Worm (Caenorhabditis elegans) whole organism, L2 larva: ENCODE measurements around the gene srw-26.

Source experiments
- aly-2 ChIP-seq: fragments of 150-350 bp; optimal IDR thresholded peaks from 2 replicates; lab custom pipeline; 2014; ENCODE audit warnings: missing biosample characterization, missing genetic modification characterization
- egl-27 ChIP-seq: sonication (generic microtip); optimal IDR thresholded peaks from 3 replicates; lab custom pipeline; 2017; ENCODE audit warnings: missing biosample characterization, missing genetic modification reagents, missing genetic modification characterization
- gmeb-1 ChIP-seq: fragments of 150-350 bp; optimal IDR thresholded peaks from 2 replicates; lab custom pipeline; 2014; ENCODE audit warnings: missing biosample characterization, missing genetic modification characterization
- lin-13 ChIP-seq: fragments of 150-350 bp; optimal IDR thresholded peaks from 2 replicates; lab custom pipeline; 2014; ENCODE audit warnings: missing biosample characterization, missing genetic modification reagents, missing genetic modification characterization
- mdl-1 ChIP-seq, 2 experiments: fragments of 150-350 bp in 1 of 2; sonication (generic microtip) in 1 of 2; optimal IDR thresholded peaks; 2 replicates each; lab custom pipeline; 2017; ENCODE audit warnings: missing biosample characterization in 2 of 2, missing genetic modification characterization in 2 of 2
- nhr-129 ChIP-seq: fragments of 150-350 bp; optimal IDR thresholded peaks from 2 replicates; lab custom pipeline; 2014; ENCODE audit warnings: missing biosample characterization, missing genetic modification characterization
- nhr-23 ChIP-seq: fragments of 150-350 bp; optimal IDR thresholded peaks from 2 replicates; lab custom pipeline; 2014; ENCODE audit warnings: missing biosample characterization, missing genetic modification reagents, missing genetic modification characterization
- nhr-25 ChIP-seq: fragments of 150-350 bp; sonication (generic microtip); optimal IDR thresholded peaks from 3 replicates; lab custom pipeline; 2014; ENCODE audit warnings: missing biosample characterization, missing genetic modification characterization
- nhr-6 ChIP-seq: fragments of 150-350 bp; optimal IDR thresholded peaks from 2 replicates; lab custom pipeline; 2014; ENCODE audit warnings: missing biosample characterization, missing genetic modification characterization
- nhr-77 ChIP-seq: fragments of 150-350 bp; optimal IDR thresholded peaks from 2 replicates; lab custom pipeline; 2014; ENCODE audit warnings: missing biosample characterization, missing genetic modification characterization
- peb-1 ChIP-seq: fragments of 150-350 bp; optimal IDR thresholded peaks from 2 replicates; lab custom pipeline; 2014; ENCODE audit warnings: missing biosample characterization, missing genetic modification characterization
- unc-62 ChIP-seq: fragments of 150-350 bp; optimal IDR thresholded peaks from 2 replicates; lab custom pipeline; 2014; ENCODE audit warnings: missing biosample characterization, missing genetic modification reagents, missing genetic modification characterization
- zag-1 ChIP-seq: fragments of 150-350 bp; optimal IDR thresholded peaks from 2 replicates; lab custom pipeline; 2014; ENCODE audit warnings: missing biosample characterization, missing genetic modification characterization
- ztf-1 ChIP-seq: fragments of 200-800 bp; sonication (Bioruptor generic); conservative IDR thresholded peaks from 2 replicates; pipeline ENCODE4 v1.3.6; 2022; ENCODE audit warnings: missing genetic modification characterization, missing compliant biosample characterization

- TF ChIP-seq nhr-6: no peak
- no peak for TF ChIP-seq nhr-77 (tag; lab: Kevin White, UChicago)
- TF ChIP-seq egl-27: no peak
- no peak for TF ChIP-seq mdl-1 (tag; optimal IDR thresholded peaks at IDR 0.05; lab: Kevin White, UChicago)
- TF ChIP-seq ztf-1 (GFP tag; lab: Robert Waterston, UW): no peak
- TF ChIP-seq nhr-129: no peak
- no peak for TF ChIP-seq peb-1 (tag; lab: Kevin White, UChicago)
- no peak for TF ChIP-seq lin-13 (GFP tag; lab: Kevin White, UChicago)
- no peak for TF ChIP-seq nhr-25
- no peak for TF ChIP-seq nhr-23 (tag; lab: Kevin White, UChicago)
- no peak for TF ChIP-seq unc-62 (GFP tag; lab: Kevin White, UChicago)
- TF ChIP-seq gmeb-1 (tag; lab: Kevin White, UChicago): no peak
- TF ChIP-seq zag-1 (tag; lab: Kevin White, UChicago): no peak
- TF ChIP-seq aly-2: no peak
Observed at ce11 chrV:15954932-15955331, 22.6 kb upstream of the srw-26 start, which contains the start of gene srw-57.
